Worm (Caenorhabditis elegans) whole organism, L4 larva: ENCODE results near the gene T20D4.15.

Experiments
- ceh-28 ChIP-seq: fragments of 150-350 bp; optimal IDR thresholded peaks from 2 replicates; lab custom pipeline; 2014; ENCODE audit warnings: missing biosample characterization, missing genetic modification reagents, missing genetic modification characterization
- unc-62 ChIP-seq, 3 experiments: fragments of 150-350 bp in 1 of 3; sonication (generic microtip); optimal IDR thresholded peaks in 2 of 3; peaks in 1 of 3; 1 replicate in 1 of 3; 2 replicates in 2 of 3; lab custom pipeline; 2014 to 2017; ENCODE audit warnings: missing biosample characterization in 3 of 3, missing genetic modification characterization in 3 of 3, missing genetic modification reagents in 3 of 3, missing genotype in 1 of 3

- TF ChIP-seq ceh-28 (tag; lab: Kevin White, UChicago) (no peak), unc-62 (GFP tag; optimal IDR thresholded peaks at IDR 0.05 in 1 of 2; lab: Kevin White, UChicago) (no peak), unc-62 (tag; optimal IDR thresholded peaks at IDR 0.05; lab: Kevin White, UChicago) (no peak)
These were observed 3.8 kb upstream of the T20D4.15 start, which contains the start of gene T20D4.11 for ce11 chrV:3398314-3398713.
